Worm (Caenorhabditis elegans) whole organism, L1 larva: ENCODE data around the gene F42G2.5.

ENCODE experiments used
- alr-1 ChIP-seq: fragments of 200-800 bp; sonication (Bioruptor generic); optimal IDR thresholded peaks from 2 replicates; lab custom pipeline; 2018; ENCODE audit warnings: borderline replicate concordance, mild to moderate bottlenecking, missing genetic modification characterization, missing compliant biosample characterization
- ceh-8 ChIP-seq: fragments of 200-800 bp; sonication (Bioruptor generic); optimal IDR thresholded peaks from 2 replicates; lab custom pipeline; 2018; ENCODE audit warnings: mild to moderate bottlenecking, missing genetic modification characterization, moderate library complexity, missing compliant biosample characterization
- ceh-82 ChIP-seq, 3 experiments: fragments of 150-350 bp in 1 of 3; sonication (generic microtip) in 2 of 3; optimal IDR thresholded peaks; 2 replicates each; lab custom pipeline; 2014 to 2017; ENCODE audit warnings: missing biosample characterization in 3 of 3, missing genetic modification characterization in 3 of 3
- egl-13 ChIP-seq: sonication (generic microtip); optimal IDR thresholded peaks from 2 replicates; lab custom pipeline; 2016; ENCODE audit warnings: missing genotype, missing genetic modification reagents, missing genetic modification characterization, missing compliant biosample characterization
- hlh-17 ChIP-seq: fragments of 200-800 bp; sonication (Bioruptor generic); optimal IDR thresholded peaks from 2 replicates; lab custom pipeline; 2018; ENCODE audit warnings: missing genetic modification characterization, mild to moderate bottlenecking, missing compliant biosample characterization, moderate library complexity, borderline replicate concordance
- hlh-4 ChIP-seq: sonication (generic microtip); optimal IDR thresholded peaks from 2 replicates; lab custom pipeline; 2016; ENCODE audit warnings: mild to moderate bottlenecking, missing genetic modification characterization, missing compliant biosample characterization
- hpl-2 ChIP-seq: fragments of 150-350 bp; optimal IDR thresholded peaks from 2 replicates; lab custom pipeline; 2014; ENCODE audit warnings: missing biosample characterization, missing genetic modification reagents, missing genetic modification characterization
- irx-1 ChIP-seq: sonication (generic microtip); optimal IDR thresholded peaks from 2 replicates; lab custom pipeline; 2016; ENCODE audit warnings: missing genetic modification characterization, missing compliant biosample characterization
- mab-9 ChIP-seq: fragments of 200-800 bp; sonication (Bioruptor generic); IDR thresholded peaks from 2 replicates; pipeline ENCODE4 v1.3.6; 2022; ENCODE audit warnings: missing genetic modification reagents, missing genetic modification characterization, missing compliant biosample characterization
- mef-2 ChIP-seq: fragments of 150-350 bp; optimal IDR thresholded peaks from 2 replicates; lab custom pipeline; 2014; ENCODE audit warnings: missing biosample characterization, missing genetic modification characterization
- nhr-12 ChIP-seq: sonication (generic microtip); optimal IDR thresholded peaks from 2 replicates; lab custom pipeline; 2017; ENCODE audit warnings: missing biosample characterization, missing genetic modification characterization
- nhr-237 ChIP-seq: fragments of 150-350 bp; optimal IDR thresholded peaks from 2 replicates; lab custom pipeline; 2014; ENCODE audit warnings: missing biosample characterization, missing genetic modification characterization
- nhr-71 ChIP-seq: sonication (generic microtip); optimal IDR thresholded peaks from 2 replicates; lab custom pipeline; 2016; ENCODE audit warnings: mild to moderate bottlenecking, missing genetic modification characterization, moderate library complexity, missing compliant biosample characterization
- pax-3 ChIP-seq: fragments of 200-800 bp; sonication (Bioruptor generic); optimal IDR thresholded peaks from 2 replicates; lab custom pipeline; 2018; ENCODE audit warnings: mild to moderate bottlenecking, missing genetic modification characterization, moderate library complexity, missing compliant biosample characterization
- sptf-1 ChIP-seq: fragments of 150-350 bp; optimal IDR thresholded peaks from 2 replicates; lab custom pipeline; 2014; ENCODE audit warnings: missing biosample characterization, missing genetic modification characterization
- swsn-7 ChIP-seq: sonication (generic microtip); optimal IDR thresholded peaks from 2 replicates; lab custom pipeline; 2016; ENCODE audit warnings: missing genetic modification characterization, missing compliant biosample characterization
- unc-98 ChIP-seq: fragments of 200-800 bp; sonication (Bioruptor generic); IDR thresholded peaks from 2 replicates; pipeline ENCODE4 v1.3.6; 2022; ENCODE audit warnings: missing genetic modification characterization, missing compliant biosample characterization
- xbp-1 ChIP-seq: sonication (generic microtip); optimal IDR thresholded peaks from 2 replicates; lab custom pipeline; 2016; ENCODE audit warnings: missing genetic modification characterization, missing compliant biosample characterization
- zag-1 ChIP-seq: fragments of 150-350 bp; optimal IDR thresholded peaks from 2 replicates; lab custom pipeline; 2014; ENCODE audit warnings: missing biosample characterization, missing genetic modification characterization
- zip-4 ChIP-seq: fragments of 200-800 bp; sonication (Bioruptor generic); optimal IDR thresholded peaks from 2 replicates; lab custom pipeline; 2018; ENCODE audit warnings: mild to moderate bottlenecking, missing genetic modification characterization, moderate library complexity, missing compliant biosample characterization

The F42G2.5 gene

DNA sequence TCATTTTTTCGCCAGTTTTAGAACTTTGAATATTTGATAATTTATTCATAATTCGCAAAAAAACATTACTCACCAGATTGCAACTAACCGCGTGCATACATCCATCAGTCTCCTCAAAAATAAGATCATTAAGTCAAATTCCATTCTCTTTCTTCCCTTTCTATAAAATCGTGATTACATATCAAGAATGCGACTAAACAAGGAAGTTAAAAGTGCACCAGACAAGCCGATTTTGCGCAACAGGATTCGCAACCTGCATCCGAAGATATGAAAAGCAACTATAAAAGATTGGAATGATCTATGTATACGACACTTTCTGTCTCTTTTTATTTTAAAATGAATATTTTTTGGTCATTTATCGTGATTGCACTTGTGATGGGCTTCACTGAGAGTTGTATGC lies 48.8 kb downstream of the F42G2.5 start, which contains the start of gene hpo-25:
TSS of gene hpo-25 (plus strand) at position 301 of the 400 bp plus-strand sequence.
- TF ChIP-seq zip-4 (GFP tag; lab: Kevin White, UChicago), result no peak
- TF ChIP-seq, all 84 proteins: peak for 0

- TF ChIP-seq nhr-237 (tag; lab: Kevin White, UChicago) (no peak), alr-1 (no peak), nhr-12 (tag; lab: Kevin White, UChicago) (no peak), hpl-2 (GFP tag; lab: Kevin White, UChicago) (no peak), xbp-1 (tag; lab: Kevin White, UChicago) (no peak), hlh-17 (GFP tag; lab: Kevin White, UChicago) (no peak), swsn-7 (tag; lab: Kevin White, UChicago) (no peak), mef-2 (tag; lab: Kevin White, UChicago) (no peak), nhr-71 (no peak), ceh-82 (tag; optimal IDR thresholded peaks at IDR 0.05; lab: Kevin White, UChicago) (no peak), pax-3 (tag; lab: Kevin White, UChicago) (no peak), mab-9 (no peak), zag-1 (no peak), egl-13 (no peak), irx-1 (tag; lab: Kevin White, UChicago) (no peak), ceh-8 (GFP tag; lab: Kevin White, UChicago) (no peak), unc-98 (no peak), hlh-4 (no peak), sptf-1 (tag; lab: Kevin White, UChicago) (no peak)
Observed at ce11 chrII:2366623-2367365, 51.0 kb downstream of the F42G2.5 start, which contains the start of the genes F43C11.12 and F16G10.5. F43C11.12 (minus strand) TSS chrII:2366723. F16G10.5 (plus strand) TSS chrII:2367315.
